Worm (Caenorhabditis elegans) whole organism, L1 larva: Measurements from ENCODE around the gene pals-25.

Source experiments
- C34B4.2 ChIP-seq: sonication (generic microtip); optimal IDR thresholded peaks from 2 replicates; lab custom pipeline; 2017; ENCODE audit warnings: mild to moderate bottlenecking, missing genetic modification characterization, missing compliant biosample characterization
- F16B12.6 ChIP-seq: fragments of 150-350 bp; optimal IDR thresholded peaks from 2 replicates; lab custom pipeline; 2014; ENCODE audit warnings: missing biosample characterization, missing genetic modification characterization
- aha-1 ChIP-seq: fragments of 150-350 bp; optimal IDR thresholded peaks from 2 replicates; lab custom pipeline; 2014; ENCODE audit warnings: missing biosample characterization, missing genetic modification characterization
- aly-2 ChIP-seq: fragments of 150-350 bp; optimal IDR thresholded peaks from 2 replicates; lab custom pipeline; 2014; ENCODE audit warnings: missing biosample characterization, missing genetic modification characterization
- ama-1 ChIP-seq: fragments of 150-350 bp; optimal IDR thresholded peaks from 2 replicates; lab custom pipeline; 2014
- ceh-63 ChIP-seq: fragments of 200-800 bp; sonication (Bioruptor generic); optimal IDR thresholded peaks from 2 replicates; lab custom pipeline; 2018; ENCODE audit warnings: mild to moderate bottlenecking, missing genetic modification characterization, missing compliant biosample characterization
- ceh-90 ChIP-seq: sonication (generic microtip); optimal IDR thresholded peaks from 2 replicates; lab custom pipeline; 2016; ENCODE audit warnings: missing genetic modification characterization, missing compliant biosample characterization
- dpl-1 ChIP-seq, 3 experiments: fragments of 150-350 bp in 2 of 3; sonication (generic microtip) in 1 of 3; optimal IDR thresholded peaks; 2 replicates each; lab custom pipeline; 2014 to 2017; ENCODE audit warnings: missing biosample characterization in 3 of 3, missing genetic modification characterization in 3 of 3, missing genetic modification reagents in 3 of 3
- dsc-1 ChIP-seq: sonication (generic microtip); optimal IDR thresholded peaks from 2 replicates; lab custom pipeline; 2016; ENCODE audit warnings: mild to moderate bottlenecking, missing genetic modification characterization, missing compliant biosample characterization
- efl-1 ChIP-seq, 4 experiments: fragments of 150-350 bp; optimal IDR thresholded peaks in 3 of 4; peaks in 1 of 4; 1 replicate in 1 of 4; 2 replicates in 3 of 4; lab custom pipeline; 2014; ENCODE audit warnings: missing biosample characterization in 2 of 4, missing genetic modification characterization in 2 of 4, missing genetic modification reagents in 2 of 4
- efl-3 ChIP-seq: fragments of 200-800 bp; sonication (Bioruptor generic); optimal IDR thresholded peaks from 2 replicates; lab custom pipeline; 2018; ENCODE audit warnings: mild to moderate bottlenecking, missing genetic modification characterization, missing compliant biosample characterization
- egl-13 ChIP-seq: sonication (generic microtip); optimal IDR thresholded peaks from 2 replicates; lab custom pipeline; 2016; ENCODE audit warnings: missing genotype, missing genetic modification reagents, missing genetic modification characterization, missing compliant biosample characterization
- egl-27 ChIP-seq, 2 experiments: fragments of 150-350 bp in 1 of 2; sonication (generic microtip); optimal IDR thresholded peaks; 3 replicates each; lab custom pipeline; 2017 to 2018; ENCODE audit warnings: missing biosample characterization in 2 of 2, missing genetic modification characterization in 2 of 2, missing genetic modification reagents in 2 of 2
- elt-3 ChIP-seq, 6 experiments: fragments of 150-350 bp in 1 of 6; sonication (generic microtip); optimal IDR thresholded peaks; 2 replicates each; lab custom pipeline; 2017 to 2018; ENCODE audit warnings: missing biosample characterization in 6 of 6, missing genetic modification characterization in 6 of 6, inconsistent platforms in 1 of 6
- ets-5 ChIP-seq: fragments of 200-800 bp; sonication (Bioruptor generic); IDR thresholded peaks from 2 replicates; pipeline ENCODE4 v1.3.6; 2022; ENCODE audit warnings: missing genetic modification characterization, missing compliant biosample characterization
- fkh-10 ChIP-seq: sonication (generic microtip); optimal IDR thresholded peaks from 2 replicates; lab custom pipeline; 2017; ENCODE audit warnings: missing biosample characterization, missing genetic modification reagents, missing genetic modification characterization
- fkh-4 ChIP-seq: sonication (generic microtip); optimal IDR thresholded peaks from 2 replicates; lab custom pipeline; 2016; ENCODE audit warnings: missing compliant biosample characterization, missing genetic modification characterization, borderline replicate concordance
- fos-1 ChIP-seq: fragments of 150-350 bp; optimal IDR thresholded peaks from 2 replicates; lab custom pipeline; 2014; ENCODE audit warnings: missing biosample characterization, missing genetic modification characterization
- jun-1 ChIP-seq: fragments of 150-350 bp; optimal IDR thresholded peaks from 2 replicates; lab custom pipeline; 2014; ENCODE audit warnings: missing biosample characterization, missing genetic modification reagents, missing genetic modification characterization
- lin-13 ChIP-seq: fragments of 150-350 bp; optimal IDR thresholded peaks from 2 replicates; lab custom pipeline; 2014; ENCODE audit warnings: missing biosample characterization, missing genetic modification reagents, missing genetic modification characterization
- lir-3 ChIP-seq: sonication (generic microtip); optimal IDR thresholded peaks from 2 replicates; lab custom pipeline; 2016; ENCODE audit warnings: mild to moderate bottlenecking, missing genetic modification characterization, moderate library complexity, missing compliant biosample characterization; ENCODE audit not compliant: poor library complexity
- lsy-2 ChIP-seq, 2 experiments: fragments of 150-350 bp; optimal IDR thresholded peaks; 2 replicates each; lab custom pipeline; 2014; ENCODE audit warnings: missing biosample characterization in 2 of 2, missing genetic modification characterization in 2 of 2
- mdl-1 ChIP-seq, 2 experiments: fragments of 150-350 bp; optimal IDR thresholded peaks; 2 replicates each; lab custom pipeline; 2014 to 2017; ENCODE audit warnings: missing biosample characterization in 2 of 2, missing genetic modification characterization in 2 of 2, inconsistent platforms in 1 of 2
- mef-2 ChIP-seq: fragments of 150-350 bp; optimal IDR thresholded peaks from 2 replicates; lab custom pipeline; 2014; ENCODE audit warnings: missing biosample characterization, missing genetic modification characterization
- mep-1 ChIP-seq: fragments of 150-350 bp; optimal IDR thresholded peaks from 2 replicates; lab custom pipeline; 2014; ENCODE audit warnings: missing biosample characterization, missing genetic modification characterization
- nhr-19 ChIP-seq: fragments of 200-800 bp; sonication (Bioruptor generic); conservative IDR thresholded peaks from 2 replicates; pipeline ENCODE4 v1.3.6; 2022; ENCODE audit warnings: missing genetic modification characterization, missing compliant biosample characterization
- nhr-20 ChIP-seq: sonication (generic microtip); optimal IDR thresholded peaks from 2 replicates; lab custom pipeline; 2016; ENCODE audit warnings: mild to moderate bottlenecking, missing genetic modification characterization, missing compliant biosample characterization
- nhr-237 ChIP-seq: fragments of 150-350 bp; optimal IDR thresholded peaks from 2 replicates; lab custom pipeline; 2014; ENCODE audit warnings: missing biosample characterization, missing genetic modification characterization
- nhr-28 ChIP-seq: fragments of 150-350 bp; optimal IDR thresholded peaks from 2 replicates; lab custom pipeline; 2014; ENCODE audit warnings: missing biosample characterization, missing genetic modification characterization
- nhr-47 ChIP-seq: sonication (generic microtip); optimal IDR thresholded peaks from 2 replicates; lab custom pipeline; 2016; ENCODE audit warnings: mild to moderate bottlenecking, missing genetic modification characterization, moderate library complexity, missing compliant biosample characterization
- nhr-71 ChIP-seq: sonication (generic microtip); optimal IDR thresholded peaks from 2 replicates; lab custom pipeline; 2016; ENCODE audit warnings: mild to moderate bottlenecking, missing genetic modification characterization, moderate library complexity, missing compliant biosample characterization
- nhr-76 ChIP-seq: sonication (generic microtip); optimal IDR thresholded peaks from 2 replicates; lab custom pipeline; 2017; ENCODE audit warnings: missing biosample characterization, missing genetic modification characterization
- nhr-84 ChIP-seq: sonication (generic microtip); optimal IDR thresholded peaks from 2 replicates; lab custom pipeline; 2017; ENCODE audit warnings: missing biosample characterization, missing genetic modification characterization
- nhr-85 ChIP-seq: sonication (generic microtip); peaks from one replicate; lab custom pipeline; 2016; ENCODE audit warnings: missing genetic modification characterization, inconsistent platforms, missing compliant biosample characterization
- nhr-90 ChIP-seq: sonication (generic microtip); optimal IDR thresholded peaks from 2 replicates; lab custom pipeline; 2016; ENCODE audit warnings: mild to moderate bottlenecking, missing genetic modification characterization, missing compliant biosample characterization; ENCODE audit not compliant: poor library complexity
- pax-3 ChIP-seq: fragments of 200-800 bp; sonication (Bioruptor generic); optimal IDR thresholded peaks from 2 replicates; lab custom pipeline; 2018; ENCODE audit warnings: mild to moderate bottlenecking, missing genetic modification characterization, moderate library complexity, missing compliant biosample characterization
- pqm-1 ChIP-seq: sonication (generic microtip); optimal IDR thresholded peaks from 3 replicates; lab custom pipeline; 2017; ENCODE audit warnings: missing biosample characterization, missing genetic modification characterization
- rnt-1 ChIP-seq: sonication (generic microtip); optimal IDR thresholded peaks from 2 replicates; lab custom pipeline; 2016; ENCODE audit warnings: mild to moderate bottlenecking, missing genetic modification characterization, moderate library complexity, missing compliant biosample characterization
- snu-23 ChIP-seq: sonication (generic microtip); optimal IDR thresholded peaks from 2 replicates; lab custom pipeline; 2016; ENCODE audit warnings: missing genetic modification characterization, missing compliant biosample characterization
- sup-37 ChIP-seq: fragments of 200-800 bp; sonication (Bioruptor generic); optimal IDR thresholded peaks from 2 replicates; lab custom pipeline; 2018; ENCODE audit warnings: mild to moderate bottlenecking, missing genetic modification characterization, missing compliant biosample characterization
- swsn-7 ChIP-seq: sonication (generic microtip); optimal IDR thresholded peaks from 2 replicates; lab custom pipeline; 2016; ENCODE audit warnings: missing genetic modification characterization, missing compliant biosample characterization
- unc-30 ChIP-seq: sonication (generic microtip); optimal IDR thresholded peaks from 2 replicates; lab custom pipeline; 2017; ENCODE audit warnings: missing biosample characterization, missing genetic modification characterization
- unc-62 ChIP-seq: fragments of 150-350 bp; optimal IDR thresholded peaks from 2 replicates; lab custom pipeline; 2014; ENCODE audit warnings: missing biosample characterization, missing genetic modification reagents, missing genetic modification characterization
- unc-86 ChIP-seq: sonication (generic microtip); optimal IDR thresholded peaks from 2 replicates; lab custom pipeline; 2016; ENCODE audit warnings: missing genetic modification characterization, missing compliant biosample characterization
- unc-98 ChIP-seq: fragments of 200-800 bp; sonication (Bioruptor generic); IDR thresholded peaks from 2 replicates; pipeline ENCODE4 v1.3.6; 2022; ENCODE audit warnings: missing genetic modification characterization, missing compliant biosample characterization
- vab-15 ChIP-seq: sonication (generic microtip); optimal IDR thresholded peaks from 2 replicates; lab custom pipeline; 2017; ENCODE audit warnings: missing genotype, mild to moderate bottlenecking, missing genetic modification characterization, missing compliant biosample characterization
- zip-4 ChIP-seq: fragments of 200-800 bp; sonication (Bioruptor generic); optimal IDR thresholded peaks from 2 replicates; lab custom pipeline; 2018; ENCODE audit warnings: mild to moderate bottlenecking, missing genetic modification characterization, moderate library complexity, missing compliant biosample characterization
- ztf-11 ChIP-seq, 2 experiments: sonication (generic microtip); optimal IDR thresholded peaks; 2 replicates each; lab custom pipeline; 2016 to 2017; ENCODE audit warnings: missing genetic modification characterization in 2 of 2, missing biosample characterization in 1 of 2, missing compliant biosample characterization in 1 of 2

Gene pals-25

DNA sequence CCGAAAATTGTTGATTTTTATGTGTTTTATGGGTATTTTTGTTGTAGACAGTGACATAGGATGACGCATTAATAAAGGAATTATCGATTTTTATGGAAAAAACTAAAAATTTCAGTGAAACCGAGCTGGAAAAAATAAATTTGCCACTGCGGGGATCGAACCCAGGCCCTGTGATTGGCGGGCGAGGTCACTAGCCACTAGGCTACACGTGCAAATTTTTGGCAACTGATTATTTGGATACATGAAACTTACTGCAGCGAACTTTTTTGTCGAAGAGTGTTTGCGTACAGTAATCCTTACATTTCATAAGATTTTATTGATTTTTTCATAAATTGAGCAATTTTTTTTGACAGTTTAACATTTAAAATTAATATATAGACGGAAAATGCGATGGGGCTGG, 45.1 kb upstream of the pals-25 start (continued):
- TF ChIP-seq nhr-71 (tag; lab: Kevin White, UChicago) (peak; percentile 76), nhr-237 (tag; lab: Kevin White, UChicago) (no peak), nhr-28 (tag; lab: Kevin White, UChicago) (no peak), nhr-84 (tag; lab: Kevin White, UChicago) (no peak), pax-3 (tag; lab: Kevin White, UChicago) (peak; percentile 35), zip-4 (peak; percentile 27), lin-13 (GFP tag; lab: Kevin White, UChicago) (peak; percentile 42), ceh-63 (no peak), ceh-90 (no peak), ets-5 (no peak), mep-1 (tag; lab: Kevin White, UChicago) (peak; percentile 56), nhr-19 (GFP tag; lab: Robert Waterston, UW) (peak; percentile 59), lir-3 (tag; lab: Kevin White, UChicago) (no peak), mdl-1 (tag; optimal IDR thresholded peaks at IDR 0.05; lab: Kevin White, UChicago) (peak in 1 of 2 experiments; percentile 16), unc-98 (GFP tag; lab: Robert Waterston, UW) (no peak), aha-1 (tag; lab: Kevin White, UChicago) (no peak), dpl-1 (GFP tag; optimal IDR thresholded peaks at IDR 0.05; lab: Kevin White, UChicago) (peak in 2 of 3 experiments; percentile 14 to 19), nhr-76 (tag; lab: Kevin White, UChicago) (no peak), ama-1 (lab: Kevin White, UChicago) (peak; percentile 43), swsn-7 (peak; percentile 49), nhr-85 (tag; lab: Kevin White, UChicago) (peak; percentile 68), fkh-10 (no peak), aly-2 (tag; lab: Kevin White, UChicago) (peak; percentile 81), fkh-4 (no peak), rnt-1 (tag; lab: Kevin White, UChicago) (peak; percentile 60), unc-62 (GFP tag; lab: Kevin White, UChicago) (no peak), vab-15 (tag; lab: Kevin White, UChicago) (no peak), ztf-11 (tag; optimal IDR thresholded peaks at IDR 0.05; lab: Kevin White, UChicago) (no peak), pqm-1 (no peak), dsc-1 (peak; percentile 50), unc-30 (no peak), egl-13 (no peak), sup-37 (GFP tag; lab: Kevin White, UChicago) (no peak), egl-27 (tag; optimal IDR thresholded peaks at IDR 0.05; lab: Kevin White, UChicago) (no peak)

DNA sequence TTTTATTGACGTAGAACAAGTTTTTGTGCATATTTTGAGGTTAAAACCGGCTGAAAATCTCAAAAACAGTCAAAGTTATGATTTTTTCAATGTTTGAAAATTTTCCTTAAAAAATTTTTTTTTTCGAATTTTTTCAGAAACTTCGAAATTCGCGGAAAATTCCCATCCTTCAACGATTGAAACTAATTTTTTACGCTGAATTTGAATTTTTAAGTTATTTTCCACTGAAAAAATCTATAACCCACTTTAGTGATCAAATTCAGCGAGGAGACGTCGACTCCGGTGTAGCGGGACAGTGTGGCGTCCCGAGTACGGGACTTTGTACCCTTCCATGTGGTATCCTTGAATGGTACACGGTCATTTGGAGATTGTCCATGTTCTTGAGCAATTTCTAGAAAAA, 42.0 kb upstream of the pals-25 start:
- TF ChIP-seq efl-1 (optimal IDR thresholded peaks at IDR 0.05; lab: Kevin White, UChicago) (no peak), efl-1 (GFP tag; optimal IDR thresholded peaks at IDR 0.05 in 1 of 2; lab: Kevin White, UChicago) (peak in 1 of 2 experiments; percentile 90), mep-1 (tag; lab: Kevin White, UChicago) (no peak), F16B12.6 (tag; lab: Kevin White, UChicago) (no peak), vab-15 (tag; lab: Kevin White, UChicago) (no peak), ztf-11 (tag; optimal IDR thresholded peaks at IDR 0.05; lab: Kevin White, UChicago) (no peak), dpl-1 (GFP tag; optimal IDR thresholded peaks at IDR 0.05; lab: Kevin White, UChicago) (no peak)

DNA sequence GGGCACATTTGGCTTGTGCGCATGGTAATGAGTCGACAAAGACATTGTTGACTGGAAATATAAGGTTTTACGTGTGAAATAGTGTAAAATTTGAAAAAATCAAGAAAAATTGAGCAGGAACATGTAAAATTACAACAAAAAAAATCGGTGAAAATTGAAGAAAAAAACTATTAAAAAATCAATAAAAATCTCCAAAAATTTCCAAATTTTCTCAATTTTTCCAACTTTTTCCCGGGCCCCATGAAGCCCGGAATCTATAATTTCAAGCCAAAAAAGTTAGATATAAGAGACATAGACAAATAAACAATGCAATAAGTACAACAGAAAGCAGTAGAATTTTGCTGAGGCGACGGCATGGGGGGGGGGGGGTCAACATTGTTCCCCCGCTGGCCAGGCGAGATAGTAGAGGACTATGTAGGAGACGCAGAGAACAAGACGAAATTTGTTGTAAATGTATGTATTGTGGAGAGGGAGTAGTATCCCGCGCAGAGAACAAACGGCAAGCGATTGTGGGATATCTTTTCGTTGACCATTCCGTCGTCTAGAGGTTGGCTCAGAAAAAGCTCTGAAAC, 39.4 kb upstream of the pals-25 start, which contains the start of gene pat-4:
TSS of gene pat-4 (minus strand) at position 51 of the 572 bp plus-strand sequence.
- TF ChIP-seq nhr-85 (tag; lab: Kevin White, UChicago) (peak; percentile 8), nhr-20 (tag; lab: Kevin White, UChicago) (peak; percentile 40), nhr-47 (tag; lab: Kevin White, UChicago) (peak; percentile 19), lin-13 (GFP tag; lab: Kevin White, UChicago) (no peak), nhr-76 (tag; lab: Kevin White, UChicago) (no peak), jun-1 (no peak), snu-23 (GFP tag; lab: Kevin White, UChicago) (peak; percentile 62), mef-2 (tag; lab: Kevin White, UChicago) (no peak), nhr-71 (tag; lab: Kevin White, UChicago) (peak; percentile 49), elt-3 (tag; optimal IDR thresholded peaks at IDR 0.05; lab: Kevin White, UChicago) (peak in 1 of 6 experiments; percentile 6), efl-3 (GFP tag; lab: Kevin White, UChicago) (no peak), nhr-19 (GFP tag; lab: Robert Waterston, UW) (peak; percentile 56), pax-3 (tag; lab: Kevin White, UChicago) (no peak), lsy-2 (tag; optimal IDR thresholded peaks at IDR 0.05; lab: Kevin White, UChicago) (peak; percentile 2 to 33), nhr-90 (tag; lab: Kevin White, UChicago) (peak; percentile 35), dpl-1 (GFP tag; optimal IDR thresholded peaks at IDR 0.05; lab: Kevin White, UChicago) (peak in 1 of 3 experiments; percentile 9), ets-5 (no peak), fos-1 (no peak), C34B4.2 (tag; lab: Kevin White, UChicago) (no peak), mdl-1 (tag; optimal IDR thresholded peaks at IDR 0.05; lab: Kevin White, UChicago) (peak in 1 of 2 experiments; percentile 26), unc-86 (tag; lab: Kevin White, UChicago) (no peak)
